Worm (Caenorhabditis elegans): Measurements from ENCODE around the gene rga-4.

DNA sequence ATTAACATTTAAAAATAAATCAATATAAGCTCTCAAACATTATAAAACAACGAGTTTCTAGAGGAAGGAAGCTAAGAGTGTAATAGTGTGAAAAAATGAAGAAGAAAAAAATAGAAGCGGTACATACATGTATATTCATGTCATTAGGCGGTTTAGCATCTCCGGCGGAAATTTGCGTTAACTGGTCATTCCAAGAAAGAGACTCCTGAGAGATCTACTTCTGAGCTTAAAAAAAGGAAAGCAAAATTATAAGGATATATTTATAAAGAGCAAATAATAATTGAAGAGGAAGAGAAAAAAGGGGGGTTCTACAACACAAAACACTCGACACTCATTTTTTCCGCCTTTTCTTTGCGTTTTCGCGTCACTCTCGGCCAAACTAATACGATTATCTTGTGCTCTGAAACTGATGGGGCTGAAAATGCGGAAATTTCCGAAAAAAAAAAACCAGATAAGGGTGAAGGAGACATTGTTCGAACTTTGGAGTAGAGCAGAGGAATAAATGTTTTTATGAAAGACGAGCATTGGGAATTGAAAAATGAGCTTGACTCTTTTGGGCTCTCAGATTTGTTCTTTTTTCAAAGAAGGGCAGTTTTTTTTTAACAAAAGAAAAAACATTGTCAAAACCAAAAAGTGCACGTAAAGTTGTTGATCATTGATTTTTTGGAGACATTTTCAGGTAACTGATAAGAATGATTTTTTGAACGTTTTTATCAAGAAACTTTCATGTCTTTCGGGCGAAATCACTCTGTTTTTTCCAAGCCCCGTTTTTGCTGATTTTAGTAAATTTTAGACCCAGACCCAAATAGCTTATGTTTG is 31.8 kb upstream of the rga-4 start:
- no peak for TF ChIP-seq lin-39 (tag; optimal IDR thresholded peaks at IDR 0.05)
- no peak for TF ChIP-seq lin-35 (GFP tag; optimal IDR thresholded peaks at IDR 0.05)
- no peak for TF ChIP-seq unc-62 (GFP tag; optimal IDR thresholded peaks at IDR 0.05)
- TF ChIP-seq nhr-237 (tag; optimal IDR thresholded peaks at IDR 0.05) = no peak
- TF ChIP-seq alr-1 (tag; optimal IDR thresholded peaks at IDR 0.05; ENCODE audit: borderline replicate concordance) = no peak
- TF ChIP-seq aha-1 (tag; optimal IDR thresholded peaks at IDR 0.05) = no peak
- TF ChIP-seq ceh-63 (GFP tag; optimal IDR thresholded peaks at IDR 0.05) = no peak
- TF ChIP-seq lir-3 (tag; optimal IDR thresholded peaks at IDR 0.05; ENCODE audit: poor library complexity) = no peak
